Worm (Caenorhabditis elegans): Measurements from ENCODE around the gene twk-23.

- TF ChIP-seq ceh-90 (tag; optimal IDR thresholded peaks at IDR 0.05), result no peak
- TF ChIP-seq lin-13 (GFP tag; optimal IDR thresholded peaks at IDR 0.05), result no peak
- TF ChIP-seq aly-2 (tag; optimal IDR thresholded peaks at IDR 0.05), result no peak
- TF ChIP-seq unc-62 (GFP tag; optimal IDR thresholded peaks at IDR 0.05), result no peak
- TF ChIP-seq skn-1 (tag; optimal IDR thresholded peaks at IDR 0.05), result no peak
- TF ChIP-seq ceh-8 (GFP tag; optimal IDR thresholded peaks at IDR 0.05), result no peak
- no peak for TF ChIP-seq irx-1 (tag; optimal IDR thresholded peaks at IDR 0.05)
- TF ChIP-seq pag-3 (tag; optimal IDR thresholded peaks at IDR 0.05; ENCODE audit: borderline replicate concordance, insufficient read depth), result no peak
- TF ChIP-seq ztf-11 (tag; optimal IDR thresholded peaks at IDR 0.05), result no peak
- TF ChIP-seq mef-2 (tag; optimal IDR thresholded peaks at IDR 0.05), result no peak
- TF ChIP-seq nhr-12 (tag; optimal IDR thresholded peaks at IDR 0.05), result no peak
These were observed 27.0 kb upstream of the twk-23 start for ce11 chrX:13850359-13850758.

Data from whole organism, L1 larva.